Worm (Caenorhabditis elegans): Measurements from ENCODE around the gene F55A11.7.

DNA sequence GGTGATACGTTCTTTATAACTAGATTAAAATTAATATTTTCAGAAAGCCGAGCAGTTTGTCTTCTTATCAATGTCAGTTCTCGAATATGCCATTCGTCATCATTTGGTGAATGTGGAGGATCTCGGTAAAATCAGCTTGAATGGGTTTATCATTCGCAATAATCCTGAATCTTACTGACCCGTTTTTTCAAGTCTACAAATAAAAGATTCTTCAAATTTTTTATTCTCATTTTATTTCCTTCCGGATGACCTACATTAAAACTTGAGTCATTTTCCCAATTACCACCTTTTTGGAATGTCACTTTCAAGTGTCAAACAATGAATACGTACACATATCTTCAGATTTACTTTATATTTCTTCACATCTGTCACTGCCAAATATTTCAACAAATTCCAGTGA, 26.9 kb downstream of the F55A11.7 start, which contains the start of gene T04F3.5:
- no peak for TF ChIP-seq alr-1 (tag; optimal IDR thresholded peaks at IDR 0.05)
- no peak for TF ChIP-seq lsy-2 (tag; optimal IDR thresholded peaks at IDR 0.05)
- TF ChIP-seq F13H6.1 (tag; optimal IDR thresholded peaks at IDR 0.05), result no peak
- TF ChIP-seq unc-55 (GFP tag; optimal IDR thresholded peaks at IDR 0.05), result no peak
- TF ChIP-seq snpc-4 (tag; optimal IDR thresholded peaks at IDR 0.05), result no peak
- no peak for TF ChIP-seq ztf-11 (tag; optimal IDR thresholded peaks at IDR 0.05)
- no peak for TF ChIP-seq nhr-11 (tag; optimal IDR thresholded peaks at IDR 0.05)
- TF ChIP-seq aly-2 (tag; optimal IDR thresholded peaks at IDR 0.05), result no peak
- no peak for TF ChIP-seq lin-11 (tag; optimal IDR thresholded peaks at IDR 0.05)
- no peak for TF ChIP-seq ama-1 (optimal IDR thresholded peaks at IDR 0.05)
- TF ChIP-seq nhr-77 (tag; optimal IDR thresholded peaks at IDR 0.05), result no peak
- no peak for TF ChIP-seq ceh-82 (tag; optimal IDR thresholded peaks at IDR 0.05)

Measured in whole organism, L2 larva.